Fruit fly (Drosophila melanogaster): ENCODE results near the gene CG7255.
A peak's percentile ranks its signal among the peaks of the same experiment; 100 is the strongest.

Gene CG7255

DNA sequence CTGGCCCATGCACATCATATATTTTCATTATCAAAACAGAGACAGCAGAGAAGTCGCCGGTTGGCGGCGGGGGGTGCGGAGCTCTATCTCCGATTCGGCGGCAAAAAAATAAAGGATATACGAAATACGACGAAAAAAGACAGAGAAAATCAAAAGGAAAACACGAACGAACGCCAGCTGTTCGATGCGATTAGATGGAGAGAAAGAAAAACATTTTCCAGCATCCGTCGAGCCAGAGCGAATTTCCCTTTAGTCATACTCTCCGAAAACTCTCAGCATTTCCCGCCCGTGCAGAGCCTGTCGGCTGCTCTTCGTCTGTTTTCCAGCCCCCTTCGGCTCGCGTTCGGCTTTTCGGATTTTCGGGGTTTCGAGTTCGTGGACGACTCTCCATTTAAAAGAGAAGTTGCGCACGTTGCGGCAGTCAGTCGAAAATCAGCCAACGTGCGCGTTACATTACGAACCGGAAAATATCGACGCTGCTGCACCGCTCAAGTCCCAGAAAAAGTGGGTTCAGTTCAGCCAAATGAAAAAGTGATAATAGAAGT, 32.3 kb downstream of the CG7255 start, which contains the start of gene Toll-6 (continued):
- TF ChIP-seq aop (GFP tag; IDR thresholded peaks at IDR 0.05) (no peak), CG12104 (GFP tag; optimal IDR thresholded peaks at IDR 0.05) (no peak), CG6791 (GFP tag; IDR thresholded peaks at IDR 0.05; ENCODE audit: partially characterized antibody) (peak; percentile 41; the same call in 2 of the 3 replicates), CG10321 (GFP tag; IDR thresholded peaks at IDR 0.05) (no peak), ranshi (GFP tag; IDR thresholded peaks at IDR 0.05) (no peak), CG15479 (GFP tag; optimal IDR thresholded peaks at IDR 0.05) (peak; percentile 75), Fer2 (tag; optimal IDR thresholded peaks at IDR 0.05) (no peak), fu2 (GFP tag; optimal IDR thresholded peaks at IDR 0.05) (no peak), Ets97D (GFP tag; optimal IDR thresholded peaks at IDR 0.05) (no peak), CG31224 (GFP tag; IDR thresholded peaks at IDR 0.05) (no peak), ash1 (GFP tag; optimal IDR thresholded peaks at IDR 0.05) (no peak), CG4820 (GFP tag; optimal IDR thresholded peaks at IDR 0.05) (no peak), grn (GFP tag; optimal IDR thresholded peaks at IDR 0.05) (no peak), PHDP (tag; optimal IDR thresholded peaks at IDR 0.05) (no peak), CG3838 (GFP tag; optimal IDR thresholded peaks at IDR 0.05) (no peak), CG17359 (tag; optimal IDR thresholded peaks at IDR 0.05) (no peak), Oli (tag; optimal IDR thresholded peaks at IDR 0.05) (no peak), CG30020 (tag; optimal IDR thresholded peaks at IDR 0.05) (no peak), amos (GFP tag; IDR thresholded peaks at IDR 0.05; ENCODE audit: partially characterized antibody) (no peak), CG6254 (GFP tag; optimal IDR thresholded peaks at IDR 0.05) (no peak), pum (GFP tag; optimal IDR thresholded peaks at IDR 0.05) (no peak), CG7372 (GFP tag; IDR thresholded peaks at IDR 0.05) (no peak), pros (GFP tag; optimal IDR thresholded peaks at IDR 0.05) (peak; percentile 94), CG9727 (GFP tag; optimal IDR thresholded peaks at IDR 0.05) (peak; percentile 19), sug (tag; optimal IDR thresholded peaks at IDR 0.05) (no peak), vnd (GFP tag; IDR thresholded peaks at IDR 0.05; ENCODE audit: partially characterized antibody) (no peak), Sox102F (GFP tag; optimal IDR thresholded peaks at IDR 0.05) (no peak), ERR (GFP tag; optimal IDR thresholded peaks at IDR 0.05) (no peak), Dip3 (GFP tag; optimal IDR thresholded peaks at IDR 0.05) (no peak), pfk (GFP tag; optimal IDR thresholded peaks at IDR 0.05) (no peak), CG2889 (GFP tag; IDR thresholded peaks at IDR 0.05) (no peak), disco-r (GFP tag; optimal IDR thresholded peaks at IDR 0.05) (no peak), trem (tag; optimal IDR thresholded peaks at IDR 0.05) (no peak), abd-A (tag; optimal IDR thresholded peaks at IDR 0.05) (peak; percentile 64), NC2β (GFP tag; optimal IDR thresholded peaks at IDR 0.05) (peak; percentile 44), gsb (GFP tag; IDR thresholded peaks at IDR 0.05) (no peak), hth (optimal IDR thresholded peaks at IDR 0.05) (no peak), CG43689 (GFP tag; IDR thresholded peaks at IDR 0.05) (no peak), pnt (GFP tag; optimal IDR thresholded peaks at IDR 0.05) (no peak), CG10431 (GFP tag; optimal IDR thresholded peaks at IDR 0.05) (no peak), btn (GFP tag; optimal IDR thresholded peaks at IDR 0.05) (no peak), NfI (GFP tag; optimal IDR thresholded peaks at IDR 0.05) (no peak), CG9932 (GFP tag; IDR thresholded peaks at IDR 0.05) (no peak), bbx (GFP tag; IDR thresholded peaks at IDR 0.05; ENCODE audit: partially characterized antibody) (0 out of 2 replicates have a peak, but pooled peaks have one; percentile 32), Bgb (GFP tag; IDR thresholded peaks at IDR 0.05; ENCODE audit: partially characterized antibody) (peak; percentile 22; the same call in 1 of the 2 replicates), CG10654 (GFP tag; optimal IDR thresholded peaks at IDR 0.05) (no peak), cwo (GFP tag; optimal IDR thresholded peaks at IDR 0.05) (no peak), Oaz (GFP tag; IDR thresholded peaks at IDR 0.05) (no peak), schlank (tag; optimal IDR thresholded peaks at IDR 0.05) (no peak), CG11398 (GFP tag; optimal IDR thresholded peaks at IDR 0.05) (peak; percentile 15), kay (GFP tag; optimal IDR thresholded peaks at IDR 0.05) (no peak)

Measured in whole organism, embryonic.